Fruit fly (Drosophila melanogaster): ENCODE data around the gene CG5280.

The CG5280 gene

DNA sequence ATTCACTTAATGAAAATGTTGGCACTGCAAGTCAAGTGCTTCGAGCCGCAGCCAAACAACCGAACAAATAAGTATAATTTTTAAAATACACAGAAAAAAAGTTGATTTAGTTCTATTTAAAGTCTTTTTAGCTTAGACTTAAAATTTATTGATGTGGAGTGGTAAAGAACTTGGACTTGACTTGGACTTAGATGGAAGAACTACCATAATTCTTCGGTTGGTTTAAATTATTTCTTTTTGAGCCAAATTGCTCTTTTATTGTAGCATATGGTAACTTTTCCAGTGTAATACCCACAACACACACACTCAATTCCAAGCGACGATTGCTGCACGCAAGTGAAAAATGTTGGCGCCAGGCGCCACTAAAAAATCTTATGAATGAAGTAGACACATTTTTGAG, 38.0 kb upstream of the CG5280 start (continued):
- TF ChIP-seq salm (tag; optimal IDR thresholded peaks at IDR 0.05) (no peak), ttk (GFP tag; IDR thresholded peaks at IDR 0.05) (no peak), twi (tag; optimal IDR thresholded peaks at IDR 0.05) (peak; percentile 46), CG11456 (GFP tag; IDR thresholded peaks at IDR 0.05) (no peak), CG30431 (GFP tag; optimal IDR thresholded peaks at IDR 0.05) (peak; percentile 33), CG16863 (GFP tag; optimal IDR thresholded peaks at IDR 0.05) (peak; percentile 3), grau (tag; optimal IDR thresholded peaks at IDR 0.05) (peak; percentile 58), CG8290 (GFP tag; optimal IDR thresholded peaks at IDR 0.05) (no peak), CG8290 (tag; optimal IDR thresholded peaks at IDR 0.05) (no peak), wdn (GFP tag; IDR thresholded peaks at IDR 0.05) (no peak), CG4424 (GFP tag; optimal IDR thresholded peaks at IDR 0.05) (peak; percentile 54), CG4360 (GFP tag; IDR thresholded peaks at IDR 0.05) (no peak), aop (GFP tag; IDR thresholded peaks at IDR 0.05) (no peak), sna (GFP tag; IDR thresholded peaks at IDR 0.05; ENCODE audit: partially characterized antibody) (no peak), CG18262 (tag; optimal IDR thresholded peaks at IDR 0.05) (peak; percentile 62), CG10462 (GFP tag; optimal IDR thresholded peaks at IDR 0.05) (no peak), CG8089 (GFP tag; optimal IDR thresholded peaks at IDR 0.05) (peak; percentile 21), MESR4 (GFP tag; optimal IDR thresholded peaks at IDR 0.05) (no peak), kah (GFP tag; optimal IDR thresholded peaks at IDR 0.05) (no peak), Trl (optimal IDR thresholded peaks at IDR 0.05) (no peak), Trl (GFP tag; optimal IDR thresholded peaks at IDR 0.05) (peak; percentile 31), ems (GFP tag; optimal IDR thresholded peaks at IDR 0.05) (no peak), fd96Cb (tag; optimal IDR thresholded peaks at IDR 0.05) (peak; percentile 42), Hmx (GFP tag; optimal IDR thresholded peaks at IDR 0.05) (no peak), CG12659 (GFP tag; optimal IDR thresholded peaks at IDR 0.05) (no peak), CG10431 (GFP tag; optimal IDR thresholded peaks at IDR 0.05) (no peak), ase (GFP tag; IDR thresholded peaks at IDR 0.05) (0 out of 3 replicates have a peak, but pooled peaks have one; percentile 28), Hand (GFP tag; optimal IDR thresholded peaks at IDR 0.05) (no peak)

dm6 chr3L:9027122-9027696, 37.2 kb upstream of the CG5280 start:
- TF ChIP-seq z (GFP tag; IDR thresholded peaks at IDR 0.05) (0 out of 3 replicates have a peak, but pooled peaks have one; percentile 31), abd-A (tag; optimal IDR thresholded peaks at IDR 0.05) (peak; percentile 46), CG10543 (GFP tag; optimal IDR thresholded peaks at IDR 0.05) (peak; percentile 28), CG13894 (tag; optimal IDR thresholded peaks at IDR 0.05) (peak; percentile 97), CG12769 (tag; optimal IDR thresholded peaks at IDR 0.05) (peak; percentile 2), Awh (GFP tag; IDR thresholded peaks at IDR 0.05) (peak; percentile 69), zen (tag; optimal IDR thresholded peaks at IDR 0.05) (no peak), chinmo (GFP tag; IDR thresholded peaks at IDR 0.05; ENCODE audit: partially characterized antibody) (0 out of 4 replicates have a peak, but pooled peaks have one; percentile 37), vvl (GFP tag; IDR thresholded peaks at IDR 0.05) (peak; percentile 84), sd (tag; optimal IDR thresholded peaks at IDR 0.05) (peak; percentile 70), NK7.1 (GFP tag; optimal IDR thresholded peaks at IDR 0.05) (no peak)

dm6 chr3L:9026568-9026967, 36.5 kb upstream of the CG5280 start:
- TF ChIP-seq sens (GFP tag), result peak; percentile 41
- TF ChIP-seq CG17912 (GFP tag; optimal IDR thresholded peaks at IDR 0.05), result no peak
- no peak for TF ChIP-seq chn (GFP tag; optimal IDR thresholded peaks at IDR 0.05)
- no peak for TF ChIP-seq ac (GFP tag; optimal IDR thresholded peaks at IDR 0.05)
- TF ChIP-seq nom (GFP tag; optimal IDR thresholded peaks at IDR 0.05), result no peak
- TF ChIP-seq mirr (GFP tag; optimal IDR thresholded peaks at IDR 0.05), result no peak
- TF ChIP-seq Rx (GFP tag; IDR thresholded peaks at IDR 0.05), result no peak
- TF ChIP-seq dmrt99B (tag; optimal IDR thresholded peaks at IDR 0.05), result peak; percentile 2
- no peak for TF ChIP-seq CG12942 (GFP tag; optimal IDR thresholded peaks at IDR 0.05)
- no peak for TF ChIP-seq Mrtf (GFP tag; IDR thresholded peaks at IDR 0.05)
- peak; percentile 15 for TF ChIP-seq gem (tag; optimal IDR thresholded peaks at IDR 0.05)
- TF ChIP-seq CG6791 (GFP tag; IDR thresholded peaks at IDR 0.05; ENCODE audit: partially characterized antibody), result no peak
- no peak for TF ChIP-seq sna (GFP tag; IDR thresholded peaks at IDR 0.05; ENCODE audit: partially characterized antibody)
- peak; percentile 92 for TF ChIP-seq D19A (tag; optimal IDR thresholded peaks at IDR 0.05)
